Worm (Caenorhabditis elegans) whole organism, L3 larva: ENCODE results near the gene Y42A5A.3.

Experiments
- ZK546.5 ChIP-seq: sonication (generic microtip); optimal IDR thresholded peaks from 2 replicates; lab custom pipeline; 2017; ENCODE audit warnings: missing biosample characterization, missing genetic modification characterization
- elt-1 ChIP-seq: fragments of 150-350 bp; optimal IDR thresholded peaks from 2 replicates; lab custom pipeline; 2014; ENCODE audit warnings: missing biosample characterization, missing genetic modification characterization
- mdl-1 ChIP-seq: fragments of 150-350 bp; optimal IDR thresholded peaks from 2 replicates; lab custom pipeline; 2014; ENCODE audit warnings: missing biosample characterization, missing genetic modification characterization
- mml-1 ChIP-seq: fragments of 150-350 bp; sonication (generic microtip); optimal IDR thresholded peaks from 3 replicates; lab custom pipeline; 2014; ENCODE audit warnings: missing biosample characterization, missing genetic modification characterization
- nhr-237 ChIP-seq: fragments of 150-350 bp; optimal IDR thresholded peaks from 2 replicates; lab custom pipeline; 2014; ENCODE audit warnings: missing biosample characterization, missing genetic modification characterization
- nhr-28 ChIP-seq: fragments of 150-350 bp; optimal IDR thresholded peaks from 2 replicates; lab custom pipeline; 2014; ENCODE audit warnings: missing biosample characterization, missing genetic modification characterization
- nhr-76 ChIP-seq: fragments of 150-350 bp; sonication (generic microtip); optimal IDR thresholded peaks from 5 replicates; lab custom pipeline; 2014; ENCODE audit warnings: missing biosample characterization, missing genetic modification characterization
- nhr-77 ChIP-seq: fragments of 150-350 bp; optimal IDR thresholded peaks from 2 replicates; lab custom pipeline; 2014; ENCODE audit warnings: missing biosample characterization, missing genetic modification characterization
- snpc-4 ChIP-seq: fragments of 150-350 bp; optimal IDR thresholded peaks from 2 replicates; lab custom pipeline; 2014; ENCODE audit warnings: missing biosample characterization, missing genetic modification characterization
- unc-62 ChIP-seq: fragments of 150-350 bp; sonication (generic microtip); optimal IDR thresholded peaks from 4 replicates; lab custom pipeline; 2014; ENCODE audit warnings: missing biosample characterization, missing genetic modification reagents, missing genetic modification characterization
- zag-1 ChIP-seq: fragments of 150-350 bp; optimal IDR thresholded peaks from 2 replicates; lab custom pipeline; 2014; ENCODE audit warnings: missing biosample characterization, missing genetic modification characterization

- no peak for TF ChIP-seq nhr-237 (tag; lab: Kevin White, UChicago)
- no peak for TF ChIP-seq ZK546.5 (tag; lab: Kevin White, UChicago)
- TF ChIP-seq snpc-4, result no peak
- no peak for TF ChIP-seq nhr-77
- no peak for TF ChIP-seq zag-1
- TF ChIP-seq elt-1 (tag; lab: Kevin White, UChicago), result no peak
- TF ChIP-seq nhr-76 (tag; lab: Kevin White, UChicago), result no peak
- TF ChIP-seq unc-62, result no peak
- TF ChIP-seq mdl-1 (tag; lab: Kevin White, UChicago), result no peak
- no peak for TF ChIP-seq mml-1
- no peak for TF ChIP-seq nhr-28
These were observed 36.6 kb downstream of the Y42A5A.3 start, which contains the start of gene T04C12.1 for ce11 chrV:11059180-11059579.
